Fruit fly (Drosophila melanogaster): ENCODE measurements around the gene CG34296.

DNA sequence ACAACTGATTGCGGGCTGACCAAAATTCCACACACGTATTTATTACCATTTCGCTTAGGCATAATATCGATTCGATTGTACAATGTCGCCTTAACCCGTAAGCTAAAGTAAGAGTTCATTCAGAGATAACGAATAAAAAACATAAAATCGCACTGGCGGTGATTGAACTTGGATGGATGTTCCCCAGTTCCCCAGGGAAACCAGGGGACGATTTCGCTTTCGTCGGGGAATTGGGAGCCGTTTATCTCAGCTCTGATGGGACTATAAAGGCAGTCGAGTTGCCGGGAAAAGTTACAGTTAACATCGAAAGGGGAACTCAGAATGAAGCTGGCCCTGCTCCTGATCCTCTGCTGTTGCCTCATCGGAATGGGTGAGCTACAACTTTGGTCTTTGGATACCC, at the start of gene CG34296:
- no peak for TF ChIP-seq CG16779 (tag; optimal IDR thresholded peaks at IDR 0.05)
- no peak for TF ChIP-seq Smox (GFP tag; optimal IDR thresholded peaks at IDR 0.05)
- no peak for TF ChIP-seq CG15336 (GFP tag; IDR thresholded peaks at IDR 0.05)
- TF ChIP-seq Hr4 (GFP tag; optimal IDR thresholded peaks at IDR 0.05) = no peak
- TF ChIP-seq Sox15 (GFP tag; optimal IDR thresholded peaks at IDR 0.05) = no peak
- TF ChIP-seq CG6163 (GFP tag; IDR thresholded peaks at IDR 0.05) = no peak
- TF ChIP-seq vri (GFP tag; optimal IDR thresholded peaks at IDR 0.05) = no peak
- TF ChIP-seq CG6808 (GFP tag; optimal IDR thresholded peaks at IDR 0.05) = no peak
- TF ChIP-seq Eip78C (GFP tag) = no peak
- TF ChIP-seq pdm3 (GFP tag; optimal IDR thresholded peaks at IDR 0.05) = no peak
- TF ChIP-seq CG34406 (GFP tag; optimal IDR thresholded peaks at IDR 0.05) = no peak
- no peak for TF ChIP-seq Sox14 (GFP tag; optimal IDR thresholded peaks at IDR 0.05)
- no peak for TF ChIP-seq CG8319 (GFP tag; optimal IDR thresholded peaks at IDR 0.05)
